Fruit fly (Drosophila melanogaster) whole organism, prepupa: ENCODE results near the gene Faa.

Experiments used
- Blimp-1 ChIP-seq: fragments of 200-800 bp; sonication (Bioruptor generic); optimal IDR thresholded peaks from 3 replicates; lab custom pipeline; 2017; ENCODE audit warnings: missing biosample characterization, missing genetic modification characterization, mild to moderate bottlenecking, moderate library complexity, missing genetic modification reagents
- CG11294 ChIP-seq: fragments of 200-800 bp; sonication (Bioruptor generic); IDR thresholded peaks from 2 replicates; pipeline ENCODE4 v1.3.6; 2022; ENCODE audit warnings: missing biosample characterization, missing genetic modification characterization
- CG11762 ChIP-seq: fragments of 200-800 bp; sonication (Bioruptor generic); optimal IDR thresholded peaks from 3 replicates; lab custom pipeline; 2016; ENCODE audit warnings: missing biosample characterization, missing genetic modification characterization; ENCODE audit not compliant: insufficient read depth
- CG11902 ChIP-seq: fragments of 200-800 bp; sonication (Bioruptor generic); optimal IDR thresholded peaks from 3 replicates; lab custom pipeline; 2016; ENCODE audit warnings: missing biosample characterization, missing genetic modification characterization
- CG15336 ChIP-seq: fragments of 200-800 bp; sonication (Bioruptor generic); IDR thresholded peaks from 2 replicates; pipeline ENCODE4 v1.3.6; 2022; ENCODE audit warnings: missing biosample characterization, missing genetic modification characterization
- CG1621 ChIP-seq: fragments of 200-800 bp; sonication (Bioruptor generic); optimal IDR thresholded peaks from 3 replicates; lab custom pipeline; 2018; ENCODE audit warnings: missing biosample characterization, mild to moderate bottlenecking, missing genetic modification characterization
- CG3032 ChIP-seq: fragments of 200-800 bp; optimal IDR thresholded peaks from 2 replicates; lab custom pipeline; 2019; ENCODE audit warnings: missing biosample characterization, mild to moderate bottlenecking, missing genetic modification characterization, moderate library complexity
- CG31627 ChIP-seq: fragments of 200-800 bp; sonication (Bioruptor generic); optimal IDR thresholded peaks from 3 replicates; lab custom pipeline; 2016; ENCODE audit warnings: missing biosample characterization, missing genetic modification characterization
- CG32006 ChIP-seq: fragments of 200-800 bp; sonication (Bioruptor generic); optimal IDR thresholded peaks from 3 replicates; lab custom pipeline; 2017; ENCODE audit warnings: missing biosample characterization, mild to moderate bottlenecking, missing genetic modification characterization
- CG34406 ChIP-seq: fragments of 200-800 bp; sonication (Bioruptor generic); optimal IDR thresholded peaks from 3 replicates; lab custom pipeline; 2016; ENCODE audit warnings: missing biosample characterization, missing genetic modification characterization
- CG3919 ChIP-seq: fragments of 200-800 bp; sonication (Bioruptor generic); optimal IDR thresholded peaks from 3 replicates; lab custom pipeline; 2016; ENCODE audit warnings: missing biosample characterization, missing genetic modification characterization
- CG4318 ChIP-seq: fragments of 200-800 bp; sonication (Bioruptor generic); optimal IDR thresholded peaks from 3 replicates; lab custom pipeline; 2017; ENCODE audit warnings: missing biosample characterization, mild to moderate bottlenecking, missing genetic modification characterization
- CG6163 ChIP-seq: fragments of 200-800 bp; sonication (Bioruptor generic); IDR thresholded peaks from 3 replicates; pipeline ENCODE4 v1.3.6; 2022; ENCODE audit warnings: missing biosample characterization, missing genetic modification characterization
- CG6276 ChIP-seq: fragments of 200-800 bp; sonication (Bioruptor generic); optimal IDR thresholded peaks from 2 replicates; lab custom pipeline; 2017; ENCODE audit warnings: missing biosample characterization, mild to moderate bottlenecking, missing genetic modification characterization
- CG6792 ChIP-seq: fragments of 200-800 bp; sonication (Bioruptor generic); optimal IDR thresholded peaks from 3 replicates; lab custom pipeline; 2016; ENCODE audit warnings: missing biosample characterization, missing genetic modification characterization
- CG6808 ChIP-seq: fragments of 200-800 bp; sonication (Bioruptor generic); optimal IDR thresholded peaks from 3 replicates; lab custom pipeline; 2017; ENCODE audit warnings: missing biosample characterization, missing genetic modification characterization, mild to moderate bottlenecking, moderate library complexity, missing genetic modification reagents
- CG6854 ChIP-seq: fragments of 200-800 bp; sonication (Bioruptor generic); optimal IDR thresholded peaks from 2 replicates; lab custom pipeline; 2017; ENCODE audit warnings: missing biosample characterization, mild to moderate bottlenecking, missing genetic modification characterization
- CG7368 ChIP-seq: fragments of 200-800 bp; sonication (Bioruptor generic); optimal IDR thresholded peaks from 3 replicates; lab custom pipeline; 2016; ENCODE audit warnings: missing biosample characterization, missing genetic modification characterization
- CG8119 ChIP-seq: fragments of 200-800 bp; sonication (Bioruptor generic); IDR thresholded peaks from 3 replicates; pipeline ENCODE4 v1.3.6; 2022; ENCODE audit warnings: missing biosample characterization, missing genetic modification characterization
- CG8632 ChIP-seq: fragments of 200-800 bp; sonication (Bioruptor generic); optimal IDR thresholded peaks from 3 replicates; lab custom pipeline; 2016; ENCODE audit warnings: missing biosample characterization, missing genetic modification characterization
- CG9139 ChIP-seq: fragments of 200-800 bp; sonication (Bioruptor generic); optimal IDR thresholded peaks from 3 replicates; lab custom pipeline; 2017; ENCODE audit warnings: missing biosample characterization, mild to moderate bottlenecking, missing genetic modification characterization
- Eip75B ChIP-seq: fragments of 200-800 bp; sonication (Bioruptor generic); optimal IDR thresholded peaks from 3 replicates; lab custom pipeline; 2016; ENCODE audit warnings: missing biosample characterization, missing genetic modification characterization
- Eip78C ChIP-seq: fragments of 200-800 bp; sonication (Bioruptor generic); peaks from one replicate; lab custom pipeline; 2016; ENCODE audit warnings: missing biosample characterization, missing genetic modification characterization
- Eip93F ChIP-seq: fragments of 200-800 bp; sonication (Bioruptor generic); optimal IDR thresholded peaks from 2 replicates; lab custom pipeline; 2016; ENCODE audit warnings: missing biosample characterization, mild to moderate bottlenecking, missing genetic modification characterization
- Ets21C ChIP-seq: fragments of 200-800 bp; sonication (Bioruptor generic); optimal IDR thresholded peaks from 3 replicates; lab custom pipeline; 2016; ENCODE audit warnings: missing biosample characterization, missing genetic modification characterization
- Ets96B ChIP-seq: fragments of 200-800 bp; optimal IDR thresholded peaks from 2 replicates; lab custom pipeline; 2019; ENCODE audit warnings: missing biosample characterization, mild to moderate bottlenecking, missing genetic modification characterization, moderate library complexity
- Gug ChIP-seq: fragments of 200-800 bp; sonication (Bioruptor generic); IDR thresholded peaks from 2 replicates; pipeline ENCODE4 v1.3.6; 2022; ENCODE audit warnings: missing biosample characterization, missing genetic modification characterization
- Hr38 ChIP-seq: sonication (Bioruptor generic); optimal IDR thresholded peaks from 2 replicates; lab custom pipeline; 2016; ENCODE audit warnings: missing biosample characterization, missing genetic modification characterization
- Lpt ChIP-seq: fragments of 200-800 bp; sonication (Bioruptor generic); optimal IDR thresholded peaks from 3 replicates; lab custom pipeline; 2016; ENCODE audit warnings: missing biosample characterization, missing genetic modification characterization
- Met ChIP-seq: fragments of 200-800 bp; sonication (Bioruptor generic); optimal IDR thresholded peaks from 3 replicates; lab custom pipeline; 2016; ENCODE audit warnings: missing biosample characterization, missing genetic modification characterization
- OdsH ChIP-seq: fragments of 200-800 bp; sonication (Bioruptor generic); optimal IDR thresholded peaks from 3 replicates; lab custom pipeline; 2016; ENCODE audit warnings: missing biosample characterization, missing genetic modification characterization
- Smox ChIP-seq: fragments of 200-800 bp; sonication (Bioruptor generic); optimal IDR thresholded peaks from 3 replicates; lab custom pipeline; 2016; ENCODE audit warnings: missing biosample characterization, missing genetic modification characterization
- Sox14 ChIP-seq: fragments of 200-800 bp; sonication (Bioruptor generic); optimal IDR thresholded peaks from 3 replicates; lab custom pipeline; 2016; ENCODE audit warnings: missing biosample characterization, missing genetic modification characterization
- Sox15 ChIP-seq: fragments of 200-800 bp; sonication (Bioruptor generic); optimal IDR thresholded peaks from 3 replicates; lab custom pipeline; 2016; ENCODE audit warnings: missing biosample characterization, missing genetic modification characterization
- cyc ChIP-seq: fragments of 200-800 bp; sonication (Bioruptor generic); optimal IDR thresholded peaks from 3 replicates; lab custom pipeline; 2016; ENCODE audit warnings: missing biosample characterization, missing genetic modification characterization
- dac ChIP-seq: fragments of 200-800 bp; sonication (Bioruptor generic); optimal IDR thresholded peaks from 2 replicates; lab custom pipeline; 2017; ENCODE audit warnings: missing biosample characterization, mild to moderate bottlenecking, missing genetic modification characterization
- eg ChIP-seq: fragments of 200-800 bp; sonication (Bioruptor generic); IDR thresholded peaks from 3 replicates; pipeline ENCODE4 v1.3.6; 2022; ENCODE audit warnings: missing biosample characterization, missing genetic modification characterization
- esn ChIP-seq: fragments of 200-800 bp; sonication (Bioruptor generic); optimal IDR thresholded peaks from 2 replicates; lab custom pipeline; 2016; ENCODE audit warnings: missing biosample characterization, mild to moderate bottlenecking, missing genetic modification characterization, moderate library complexity
- fd59A ChIP-seq: fragments of 200-800 bp; sonication (Bioruptor generic); optimal IDR thresholded peaks from 2 replicates; lab custom pipeline; 2017; ENCODE audit warnings: missing biosample characterization, mild to moderate bottlenecking, missing genetic modification characterization, missing genetic modification reagents
- fd85E ChIP-seq: fragments of 200-800 bp; sonication (Bioruptor generic); optimal IDR thresholded peaks from 3 replicates; lab custom pipeline; 2016; ENCODE audit warnings: missing biosample characterization, missing genetic modification characterization
- fkh ChIP-seq: fragments of 200-800 bp; sonication (Bioruptor generic); optimal IDR thresholded peaks from 3 replicates; lab custom pipeline; 2017; ENCODE audit warnings: missing biosample characterization, mild to moderate bottlenecking, missing genetic modification characterization, moderate library complexity
- salr ChIP-seq, 2 experiments: fragments of 200-800 bp; sonication (Bioruptor generic); optimal IDR thresholded peaks; 3 replicates each; lab custom pipeline; 2016 to 2018; ENCODE audit warnings: missing biosample characterization in 2 of 2, missing genetic modification characterization in 2 of 2, mild to moderate bottlenecking in 1 of 2
- ss ChIP-seq, 2 experiments: fragments of 200-800 bp; sonication (Bioruptor generic); optimal IDR thresholded peaks; 2 replicates in 1 of 2; 3 replicates in 1 of 2; lab custom pipeline; 2017 to 2018; ENCODE audit warnings: mild to moderate bottlenecking in 2 of 2, missing biosample characterization in 2 of 2, missing genetic modification characterization in 2 of 2, moderate library complexity in 1 of 2
- svp ChIP-seq: fragments of 200-800 bp; sonication (Bioruptor generic); peaks from one replicate; lab custom pipeline; 2016; ENCODE audit warnings: missing biosample characterization, missing genetic modification characterization
- topi ChIP-seq: fragments of 200-800 bp; sonication (Bioruptor generic); optimal IDR thresholded peaks from 3 replicates; lab custom pipeline; 2016; ENCODE audit warnings: missing biosample characterization, missing genetic modification characterization

The Faa gene

dm6 chr3L:4070996-4071379 lies 2.8 kb downstream of the Faa start (continued):
- TF ChIP-seq CG1621 (tag; lab: Kevin White, UChicago) (peak; percentile 86), fkh (GFP tag; lab: Kevin White, UChicago) (no peak), CG3919 (GFP tag; lab: Kevin White, UChicago) (peak; percentile 88), Ets21C (GFP tag; lab: Kevin White, UChicago) (peak; percentile 52), fd85E (GFP tag; lab: Kevin White, UChicago) (peak; percentile 54), CG6276 (GFP tag; lab: Kevin White, UChicago) (no peak), Smox (GFP tag; lab: Kevin White, UChicago) (peak; percentile 55), CG15336 (GFP tag; lab: Robert Waterston, UW) (peak; percentile 90), CG3032 (tag; lab: Kevin White, UChicago) (peak; percentile 91), eg (peak; percentile 95), CG8119 (peak; percentile 83), Gug (GFP tag; lab: Robert Waterston, UW) (peak; percentile 94), CG8632 (GFP tag; lab: Kevin White, UChicago) (peak; percentile 53), CG31627 (GFP tag; lab: Kevin White, UChicago) (peak; percentile 76), esn (no peak), svp (GFP tag; lab: Kevin White, UChicago) (no peak), Blimp-1 (no peak), topi (GFP tag; lab: Kevin White, UChicago) (peak; percentile 83), CG7368 (GFP tag; lab: Kevin White, UChicago) (peak; percentile 83), OdsH (peak; percentile 83), Ets96B (tag; lab: Kevin White, UChicago) (peak; percentile 94), Sox15 (GFP tag; lab: Kevin White, UChicago) (peak; percentile 51), dac (GFP tag; lab: Kevin White, UChicago) (peak; percentile 40), CG11902 (GFP tag; lab: Kevin White, UChicago) (peak; percentile 70), CG6792 (no peak), cyc (GFP tag; lab: Kevin White, UChicago) (peak; percentile 86), CG6163 (GFP tag; lab: Robert Waterston, UW) (peak; percentile 97)

dm6 chr3L:4070221-4070995 lies 3.3 kb downstream of the Faa start:
- TF ChIP-seq CG3032 (tag; lab: Kevin White, UChicago) (peak; percentile 98), CG8632 (GFP tag; lab: Kevin White, UChicago) (peak; percentile 96), CG6276 (GFP tag; lab: Kevin White, UChicago) (peak; percentile 97), CG6808 (peak; percentile 95), Hr38 (GFP tag; lab: Kevin White, UChicago) (peak; percentile 88), CG4318 (peak; percentile 97), esn (peak; percentile 99), CG6854 (GFP tag; lab: Kevin White, UChicago) (peak; percentile 97), fd85E (GFP tag; lab: Kevin White, UChicago) (peak; percentile 92), CG34406 (GFP tag; lab: Kevin White, UChicago) (peak; percentile 98), Ets21C (GFP tag; lab: Kevin White, UChicago) (peak; percentile 98), Sox14 (peak; percentile 99), Blimp-1 (peak; percentile 91), fkh (GFP tag; lab: Kevin White, UChicago) (peak; percentile 25), CG6792 (peak; percentile 99), OdsH (peak; percentile 99), Sox15 (GFP tag; lab: Kevin White, UChicago) (peak; percentile 98), ss (GFP tag; optimal IDR thresholded peaks at IDR 0.05; lab: Kevin White, UChicago) (peak; percentile 95 to 98), Met (GFP tag; lab: Kevin White, UChicago) (peak; percentile 98), salr (GFP tag; optimal IDR thresholded peaks at IDR 0.05; lab: Kevin White, UChicago) (peak; percentile 98), dac (GFP tag; lab: Kevin White, UChicago) (peak; percentile 97), fd59A (peak; percentile 98), CG32006 (peak; percentile 99), Lpt (GFP tag; lab: Kevin White, UChicago) (peak; percentile 98), CG9139 (GFP tag; lab: Kevin White, UChicago) (peak; percentile 91), CG7368 (GFP tag; lab: Kevin White, UChicago) (peak; percentile 97), svp (GFP tag; lab: Kevin White, UChicago) (peak; percentile 99), Eip78C (GFP tag; lab: Kevin White, UChicago) (peak; percentile 99), Eip75B (GFP tag; lab: Kevin White, UChicago) (peak; percentile 98), CG31627 (GFP tag; lab: Kevin White, UChicago) (peak; percentile 99), CG8119 (peak; percentile 98), CG11294 (GFP tag; lab: Robert Waterston, UW) (peak; percentile 98), Eip93F (peak; percentile 92), CG1621 (tag; lab: Kevin White, UChicago) (peak; percentile 97), CG11762 (peak; percentile 98), cyc (GFP tag; lab: Kevin White, UChicago) (peak; percentile 99)
